Worm (Caenorhabditis elegans) whole organism, young adult: ENCODE measurements around the gene atgp-2.

Experiments
- hlh-12 ChIP-seq: sonication (generic microtip); optimal IDR thresholded peaks from 2 replicates; lab custom pipeline; 2016; ENCODE audit warnings: missing genetic modification characterization, missing compliant biosample characterization
- lsy-27 ChIP-seq: sonication (generic microtip); optimal IDR thresholded peaks from 2 replicates; lab custom pipeline; 2017; ENCODE audit warnings: missing genetic modification characterization, mild to moderate bottlenecking, missing compliant biosample characterization, antibody characterized with exemption, missing genotype, borderline replicate concordance; ENCODE audit not compliant: insufficient read depth
- zfh-2 ChIP-seq: fragments of 200-800 bp; sonication (Bioruptor generic); conservative IDR thresholded peaks from 2 replicates; pipeline ENCODE4 v1.3.6; 2022; ENCODE audit warnings: missing genetic modification reagents, missing genetic modification characterization, missing compliant biosample characterization

ce11 chrII:14600852-14601313 is 43.0 kb downstream of the atgp-2 start, which contains the start of gene tps-2:
- TF ChIP-seq hlh-12 (tag; lab: Kevin White, UChicago), result no peak
- no peak for TF ChIP-seq zfh-2 (GFP tag; lab: Robert Waterston, UW)
- no peak for TF ChIP-seq lsy-27 (tag; lab: Kevin White, UChicago)
